Worm (Caenorhabditis elegans): ENCODE data around the gene F10G2.2.

ce11 chrV:7282037-7282436 is 48.9 kb upstream of the F10G2.2 start, which contains the start of gene C13A2.3:
- TF ChIP-seq ceh-13 (GFP tag; optimal IDR thresholded peaks at IDR 0.05) (no peak), F13C5.2 (tag; optimal IDR thresholded peaks at IDR 0.05) (no peak), flt-1 (GFP tag; IDR thresholded peaks at IDR 0.05) (no peak), ama-1 (optimal IDR thresholded peaks at IDR 0.05) (no peak), tra-4 (tag; optimal IDR thresholded peaks at IDR 0.05) (no peak), tbx-11 (GFP tag; IDR thresholded peaks at IDR 0.05) (no peak), sea-1 (GFP tag; conservative IDR thresholded peaks at IDR 0.05) (no peak), pes-1 (GFP tag; IDR thresholded peaks at IDR 0.05) (no peak), scrt-1 (GFP tag; IDR thresholded peaks at IDR 0.05) (no peak)
